Fruit fly (Drosophila melanogaster): Measurements from ENCODE around the gene CG15482.

- TF ChIP-seq cnc (optimal IDR thresholded peaks at IDR 0.05) = no peak
- no peak for TF ChIP-seq kay (GFP tag; ENCODE audit: borderline replicate concordance)
- TF ChIP-seq CG12768 (GFP tag; optimal IDR thresholded peaks at IDR 0.05) = no peak
- TF ChIP-seq bab1 (GFP tag; optimal IDR thresholded peaks at IDR 0.05) = no peak
- no peak for TF ChIP-seq tj (GFP tag; optimal IDR thresholded peaks at IDR 0.05)
- no peak for TF ChIP-seq pad (GFP tag; optimal IDR thresholded peaks at IDR 0.05)
- TF ChIP-seq CG7045 (GFP tag; optimal IDR thresholded peaks at IDR 0.05) = no peak
- TF ChIP-seq Hr96 (GFP tag; optimal IDR thresholded peaks at IDR 0.05) = no peak
- TF ChIP-seq CG5204 (GFP tag; optimal IDR thresholded peaks at IDR 0.05) = no peak
- no peak for TF ChIP-seq cic (GFP tag; optimal IDR thresholded peaks at IDR 0.05)
- TF ChIP-seq ovo (GFP tag; optimal IDR thresholded peaks at IDR 0.05) = no peak
- TF ChIP-seq Clk (GFP tag; optimal IDR thresholded peaks at IDR 0.05) = no peak
- TF ChIP-seq CG14711 (tag; optimal IDR thresholded peaks at IDR 0.05) = no peak
Observed at dm6 chr2L:13183150-13183549, 28.5 kb downstream of the CG15482 start, which contains the start of gene Rsph1.

Measured in whole organism, adult.